Fruit fly (Drosophila melanogaster): ENCODE measurements around the gene CG11313.

Gene CG11313

DNA sequence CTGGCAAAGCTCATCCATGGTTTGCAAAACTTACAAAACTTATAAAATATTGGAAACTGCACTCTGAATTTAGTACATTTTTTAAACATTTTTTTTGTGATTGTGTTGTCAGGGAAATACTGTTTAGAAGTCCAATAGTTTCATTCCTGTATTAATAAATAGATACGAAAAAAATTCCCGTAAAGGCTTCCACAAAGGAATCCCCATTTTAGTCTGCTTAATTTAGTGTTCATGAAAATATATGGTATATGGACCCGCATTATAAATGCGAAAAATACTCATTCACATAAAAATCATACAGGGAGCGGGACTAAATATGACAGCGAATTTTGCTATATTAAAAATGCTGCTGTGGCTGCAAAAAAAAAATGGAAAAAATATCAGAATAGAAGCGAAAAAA, 24.9 kb downstream of the CG11313 start, which contains the start of gene CG31010:
Gene CG31010, minus strand, starts transcription at position 101 of the 400 bp plus-strand sequence.
- peak; percentile 45 for TF ChIP-seq sens (GFP tag)
- no peak for TF ChIP-seq CG9876 (GFP tag; optimal IDR thresholded peaks at IDR 0.05)
- TF ChIP-seq CG6689 (GFP tag; IDR thresholded peaks at IDR 0.05): no peak
- TF ChIP-seq z (GFP tag; IDR thresholded peaks at IDR 0.05): no peak
- TF ChIP-seq caup (GFP tag; optimal IDR thresholded peaks at IDR 0.05; ENCODE audit: severe bottlenecking): no peak
- no peak for TF ChIP-seq CG7271 (tag; optimal IDR thresholded peaks at IDR 0.05)
- TF ChIP-seq Dip2 (GFP tag; IDR thresholded peaks at IDR 0.05): no peak

dm6 chr3R:30699165-30699564, 31.8 kb downstream of the CG11313 start:
- TF ChIP-seq pros (GFP tag; optimal IDR thresholded peaks at IDR 0.05) (peak; percentile 70), row (GFP tag; IDR thresholded peaks at IDR 0.05) (peak; percentile 52; the same call in 2 of the 3 replicates), Hr51 (GFP tag; optimal IDR thresholded peaks at IDR 0.05) (peak in 1 of 2 experiments; percentile 17), CG14710 (tag; optimal IDR thresholded peaks at IDR 0.05) (peak; percentile 9), zfh2 (GFP tag; optimal IDR thresholded peaks at IDR 0.05) (no peak), oc (tag; optimal IDR thresholded peaks at IDR 0.05) (peak; percentile 63), Sox102F (GFP tag; optimal IDR thresholded peaks at IDR 0.05) (peak; percentile 1), CG4404 (GFP tag; IDR thresholded peaks at IDR 0.05) (0 out of 2 replicates have a peak, but pooled peaks have one; percentile 14), gsb-n (tag; optimal IDR thresholded peaks at IDR 0.05) (peak; percentile 10), CG11504 (tag; optimal IDR thresholded peaks at IDR 0.05) (peak; percentile 4), Max (GFP tag; optimal IDR thresholded peaks at IDR 0.05) (no peak), Chrac-16 (GFP tag; optimal IDR thresholded peaks at IDR 0.05) (peak; percentile 3), nerfin-1 (tag; optimal IDR thresholded peaks at IDR 0.05) (peak; percentile 65), CG3838 (GFP tag; optimal IDR thresholded peaks at IDR 0.05) (no peak), Hsf (GFP tag; optimal IDR thresholded peaks at IDR 0.05) (no peak), CG9727 (GFP tag; optimal IDR thresholded peaks at IDR 0.05) (no peak), bab2 (GFP tag; optimal IDR thresholded peaks at IDR 0.05) (peak; percentile 3), dmrt11E (tag; optimal IDR thresholded peaks at IDR 0.05) (peak; percentile 38), Xrp1 (GFP tag; IDR thresholded peaks at IDR 0.05) (0 out of 2 replicates have a peak, but pooled peaks have one; percentile 36), CG18262 (tag; optimal IDR thresholded peaks at IDR 0.05) (peak; percentile 3), CG13424 (tag; optimal IDR thresholded peaks at IDR 0.05) (peak; percentile 3), Ets97D (GFP tag; optimal IDR thresholded peaks at IDR 0.05) (no peak), Sry-β (GFP tag; optimal IDR thresholded peaks at IDR 0.05) (no peak), Med (GFP tag) (no peak), Dip2 (GFP tag; IDR thresholded peaks at IDR 0.05) (no peak), CG2712 (tag; optimal IDR thresholded peaks at IDR 0.05) (peak; percentile 6), ac (GFP tag; optimal IDR thresholded peaks at IDR 0.05) (no peak), CG12391 (tag; optimal IDR thresholded peaks at IDR 0.05) (peak; percentile 16), Antp (GFP tag; optimal IDR thresholded peaks at IDR 0.05) (peak; percentile 21), zfh1 (GFP tag; IDR thresholded peaks at IDR 0.05) (0 out of 3 replicates have a peak, but pooled peaks have one; percentile 40), CG2678 (tag; optimal IDR thresholded peaks at IDR 0.05) (peak; percentile 4), CG17328 (GFP tag; IDR thresholded peaks at IDR 0.05) (0 out of 2 replicates have a peak, but pooled peaks have one; percentile 9), CG10267 (tag; optimal IDR thresholded peaks at IDR 0.05) (no peak), kni (GFP tag; optimal IDR thresholded peaks at IDR 0.05) (peak; percentile 25), Deaf1 (tag; optimal IDR thresholded peaks at IDR 0.05) (peak; percentile 45), az2 (GFP tag; optimal IDR thresholded peaks at IDR 0.05) (no peak), CG1603 (tag; optimal IDR thresholded peaks at IDR 0.05) (peak; percentile 48), sens (GFP tag) (peak; percentile 41), bsh (GFP tag; optimal IDR thresholded peaks at IDR 0.05) (peak in 1 of 2 experiments; percentile 48), unpg (GFP tag; optimal IDR thresholded peaks at IDR 0.05) (peak; percentile 26), prd (optimal IDR thresholded peaks at IDR 0.05) (no peak), prd (GFP tag; IDR thresholded peaks at IDR 0.05) (peak; percentile 35; the same call in 1 of the 3 replicates), zf30C (GFP tag; optimal IDR thresholded peaks at IDR 0.05) (peak; percentile 82)

Measured in whole organism, embryonic.